Worm (Caenorhabditis elegans): ENCODE results near the gene ZC204.12.

- no peak for TF ChIP-seq W03F9.2 (tag; optimal IDR thresholded peaks at IDR 0.05)
- no peak for TF ChIP-seq dao-5 (tag; optimal IDR thresholded peaks at IDR 0.05)
- TF ChIP-seq him-1 (tag; optimal IDR thresholded peaks at IDR 0.05), result no peak
Measured at ce11 chrII:1670260-1670879, 13.3 kb upstream of the ZC204.12 start, which contains the start of gene nhx-6.

Data from whole organism, L4/young adult.